Worm (Caenorhabditis elegans) whole organism, L1 larva: ENCODE results near the gene nhr-58.

Experiments used
- C16A3.4 ChIP-seq: fragments of 150-350 bp; optimal IDR thresholded peaks from 2 replicates; lab custom pipeline; 2014; ENCODE audit warnings: missing biosample characterization, missing genetic modification characterization
- Y116A8C.19 ChIP-seq: sonication (generic microtip); optimal IDR thresholded peaks from 2 replicates; lab custom pipeline; 2016; ENCODE audit warnings: missing compliant biosample characterization, missing genetic modification characterization, borderline replicate concordance
- alr-1 ChIP-seq: fragments of 200-800 bp; sonication (Bioruptor generic); optimal IDR thresholded peaks from 2 replicates; lab custom pipeline; 2018; ENCODE audit warnings: borderline replicate concordance, mild to moderate bottlenecking, missing genetic modification characterization, missing compliant biosample characterization
- ama-1 ChIP-seq: fragments of 150-350 bp; optimal IDR thresholded peaks from 2 replicates; lab custom pipeline; 2014
- blmp-1 ChIP-seq: fragments of 150-350 bp; optimal IDR thresholded peaks from 2 replicates; lab custom pipeline; 2014; ENCODE audit warnings: missing biosample characterization, missing genetic modification characterization
- ceh-82 ChIP-seq, 3 experiments: fragments of 150-350 bp in 1 of 3; sonication (generic microtip) in 2 of 3; optimal IDR thresholded peaks; 2 replicates each; lab custom pipeline; 2014 to 2017; ENCODE audit warnings: missing biosample characterization in 3 of 3, missing genetic modification characterization in 3 of 3
- ceh-88 ChIP-seq: fragments of 200-800 bp; sonication (Bioruptor generic); IDR thresholded peaks from 2 replicates; pipeline ENCODE4 v1.3.6; 2022; ENCODE audit warnings: missing genetic modification characterization, missing compliant biosample characterization
- ces-1 ChIP-seq: fragments of 150-350 bp; optimal IDR thresholded peaks from 2 replicates; lab custom pipeline; 2014; ENCODE audit warnings: missing biosample characterization, missing genetic modification reagents, missing genetic modification characterization
- dpl-1 ChIP-seq, 3 experiments: fragments of 150-350 bp in 2 of 3; sonication (generic microtip) in 1 of 3; optimal IDR thresholded peaks; 2 replicates each; lab custom pipeline; 2014 to 2017; ENCODE audit warnings: missing biosample characterization in 3 of 3, missing genetic modification characterization in 3 of 3, missing genetic modification reagents in 3 of 3
- efl-1 ChIP-seq, 4 experiments: fragments of 150-350 bp; optimal IDR thresholded peaks in 3 of 4; peaks in 1 of 4; 1 replicate in 1 of 4; 2 replicates in 3 of 4; lab custom pipeline; 2014; ENCODE audit warnings: missing biosample characterization in 2 of 4, missing genetic modification characterization in 2 of 4, missing genetic modification reagents in 2 of 4
- efl-3 ChIP-seq: fragments of 200-800 bp; sonication (Bioruptor generic); optimal IDR thresholded peaks from 2 replicates; lab custom pipeline; 2018; ENCODE audit warnings: mild to moderate bottlenecking, missing genetic modification characterization, missing compliant biosample characterization
- egl-27 ChIP-seq, 2 experiments: fragments of 150-350 bp in 1 of 2; sonication (generic microtip); optimal IDR thresholded peaks; 3 replicates each; lab custom pipeline; 2017 to 2018; ENCODE audit warnings: missing biosample characterization in 2 of 2, missing genetic modification characterization in 2 of 2, missing genetic modification reagents in 2 of 2
- ets-5 ChIP-seq: fragments of 200-800 bp; sonication (Bioruptor generic); IDR thresholded peaks from 2 replicates; pipeline ENCODE4 v1.3.6; 2022; ENCODE audit warnings: missing genetic modification characterization, missing compliant biosample characterization
- fkh-10 ChIP-seq: sonication (generic microtip); optimal IDR thresholded peaks from 2 replicates; lab custom pipeline; 2017; ENCODE audit warnings: missing biosample characterization, missing genetic modification reagents, missing genetic modification characterization
- fkh-8 ChIP-seq: sonication (generic microtip); optimal IDR thresholded peaks from 2 replicates; lab custom pipeline; 2016; ENCODE audit warnings: mild to moderate bottlenecking, missing genetic modification characterization, missing compliant biosample characterization
- fos-1 ChIP-seq: fragments of 150-350 bp; optimal IDR thresholded peaks from 2 replicates; lab custom pipeline; 2014; ENCODE audit warnings: missing biosample characterization, missing genetic modification characterization
- irx-1 ChIP-seq: sonication (generic microtip); optimal IDR thresholded peaks from 2 replicates; lab custom pipeline; 2016; ENCODE audit warnings: missing genetic modification characterization, missing compliant biosample characterization
- lin-14 ChIP-seq: fragments of 200-800 bp; sonication (Bioruptor generic); optimal IDR thresholded peaks from 2 replicates; lab custom pipeline; 2018; ENCODE audit warnings: mild to moderate bottlenecking, missing genetic modification characterization, moderate library complexity, missing compliant biosample characterization
- mab-9 ChIP-seq: fragments of 200-800 bp; sonication (Bioruptor generic); IDR thresholded peaks from 2 replicates; pipeline ENCODE4 v1.3.6; 2022; ENCODE audit warnings: missing genetic modification reagents, missing genetic modification characterization, missing compliant biosample characterization
- mdl-1 ChIP-seq, 2 experiments: fragments of 150-350 bp; optimal IDR thresholded peaks; 2 replicates each; lab custom pipeline; 2014 to 2017; ENCODE audit warnings: missing biosample characterization in 2 of 2, missing genetic modification characterization in 2 of 2, inconsistent platforms in 1 of 2
- nhr-12 ChIP-seq: sonication (generic microtip); optimal IDR thresholded peaks from 2 replicates; lab custom pipeline; 2017; ENCODE audit warnings: missing biosample characterization, missing genetic modification characterization
- nhr-237 ChIP-seq: fragments of 150-350 bp; optimal IDR thresholded peaks from 2 replicates; lab custom pipeline; 2014; ENCODE audit warnings: missing biosample characterization, missing genetic modification characterization
- nhr-71 ChIP-seq: sonication (generic microtip); optimal IDR thresholded peaks from 2 replicates; lab custom pipeline; 2016; ENCODE audit warnings: mild to moderate bottlenecking, missing genetic modification characterization, moderate library complexity, missing compliant biosample characterization
- nhr-76 ChIP-seq: sonication (generic microtip); optimal IDR thresholded peaks from 2 replicates; lab custom pipeline; 2017; ENCODE audit warnings: missing biosample characterization, missing genetic modification characterization
- nhr-85 ChIP-seq: sonication (generic microtip); peaks from one replicate; lab custom pipeline; 2016; ENCODE audit warnings: missing genetic modification characterization, inconsistent platforms, missing compliant biosample characterization
- nhr-90 ChIP-seq: sonication (generic microtip); optimal IDR thresholded peaks from 2 replicates; lab custom pipeline; 2016; ENCODE audit warnings: mild to moderate bottlenecking, missing genetic modification characterization, missing compliant biosample characterization; ENCODE audit not compliant: poor library complexity
- pqm-1 ChIP-seq: sonication (generic microtip); optimal IDR thresholded peaks from 3 replicates; lab custom pipeline; 2017; ENCODE audit warnings: missing biosample characterization, missing genetic modification characterization
- skn-1 ChIP-seq: fragments of 150-350 bp; optimal IDR thresholded peaks from 2 replicates; lab custom pipeline; 2014; ENCODE audit warnings: missing biosample characterization, missing genetic modification characterization
- snpc-4 ChIP-seq: fragments of 150-350 bp; optimal IDR thresholded peaks from 2 replicates; lab custom pipeline; 2014; ENCODE audit warnings: missing biosample characterization, missing genetic modification characterization
- snu-23 ChIP-seq: sonication (generic microtip); optimal IDR thresholded peaks from 2 replicates; lab custom pipeline; 2016; ENCODE audit warnings: missing genetic modification characterization, missing compliant biosample characterization
- sptf-1 ChIP-seq: fragments of 150-350 bp; optimal IDR thresholded peaks from 2 replicates; lab custom pipeline; 2014; ENCODE audit warnings: missing biosample characterization, missing genetic modification characterization
- tbx-2 ChIP-seq: sonication (generic microtip); optimal IDR thresholded peaks from 2 replicates; lab custom pipeline; 2016; ENCODE audit warnings: missing genetic modification characterization, missing compliant biosample characterization
- unc-130 ChIP-seq: fragments of 150-350 bp; optimal IDR thresholded peaks from 2 replicates; lab custom pipeline; 2017; ENCODE audit warnings: missing biosample characterization, missing genetic modification characterization, inconsistent platforms
- unc-62 ChIP-seq: fragments of 150-350 bp; optimal IDR thresholded peaks from 2 replicates; lab custom pipeline; 2014; ENCODE audit warnings: missing biosample characterization, missing genetic modification reagents, missing genetic modification characterization
- unc-98 ChIP-seq: fragments of 200-800 bp; sonication (Bioruptor generic); IDR thresholded peaks from 2 replicates; pipeline ENCODE4 v1.3.6; 2022; ENCODE audit warnings: missing genetic modification characterization, missing compliant biosample characterization

nhr-58 gene

DNA sequence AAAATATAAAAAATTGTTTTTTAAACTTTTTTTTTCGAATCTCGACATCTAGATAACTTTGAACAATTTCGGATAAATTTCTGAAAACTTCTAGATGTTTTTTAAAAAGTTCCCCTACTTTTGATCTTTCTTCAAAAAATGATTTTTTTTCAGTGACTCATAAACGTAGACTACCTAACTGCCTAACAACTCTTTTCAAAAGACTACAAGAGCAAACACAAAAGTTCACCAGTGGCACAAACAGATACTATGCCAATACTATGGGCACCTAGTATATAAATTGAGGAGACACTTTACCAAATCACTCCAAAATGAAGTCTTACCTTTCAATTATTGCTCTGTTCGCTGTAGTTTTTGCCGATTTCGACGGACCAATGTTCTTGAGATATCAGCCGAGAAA lies 28.3 kb upstream of the nhr-58 start, which contains the start of gene srlf-35:
TSS of gene srlf-35 (plus strand) at position 301 of the 400 bp plus-strand sequence.
- TF ChIP-seq dpl-1 (GFP tag; optimal IDR thresholded peaks at IDR 0.05; lab: Kevin White, UChicago): no peak
- TF ChIP-seq ets-5 (GFP tag; lab: Robert Waterston, UW): no peak
- TF ChIP-seq unc-130 (tag; lab: Kevin White, UChicago): no peak
- no peak for TF ChIP-seq fos-1 (tag; lab: Kevin White, UChicago)
- no peak for TF ChIP-seq egl-27 (tag; optimal IDR thresholded peaks at IDR 0.05; lab: Kevin White, UChicago)
- no peak for TF ChIP-seq blmp-1 (tag; lab: Kevin White, UChicago)
- TF ChIP-seq ceh-88 (GFP tag; lab: Robert Waterston, UW): no peak

DNA sequence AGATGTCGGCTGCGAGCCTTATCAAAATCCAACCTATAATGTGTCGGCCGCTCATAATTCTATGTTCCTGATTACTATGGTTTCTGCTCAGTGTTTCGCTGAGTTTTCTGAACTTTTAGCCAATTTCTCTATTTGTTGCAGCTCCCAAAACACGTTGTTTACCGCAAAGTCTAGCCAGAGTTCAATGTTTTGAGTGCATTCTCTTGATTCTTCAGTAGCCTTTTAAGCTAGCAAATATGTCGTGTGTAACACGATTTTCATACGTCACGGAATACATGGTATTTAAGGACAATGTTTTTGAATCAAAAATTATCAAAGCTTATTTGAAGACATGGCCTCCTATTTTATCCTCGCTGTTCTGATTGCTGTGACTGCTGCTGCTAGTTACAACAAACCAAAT lies 26.9 kb upstream of the nhr-58 start, which contains the start of gene srlf-19:
TSS of gene srlf-19 (plus strand) at position 301 of the 400 bp plus-strand sequence.
- no peak for TF ChIP-seq efl-1 (optimal IDR thresholded peaks at IDR 0.05; lab: Kevin White, UChicago)
- TF ChIP-seq efl-1 (GFP tag; optimal IDR thresholded peaks at IDR 0.05 in 1 of 2; lab: Kevin White, UChicago): no peak
- no peak for TF ChIP-seq skn-1 (tag; lab: Kevin White, UChicago)
- no peak for TF ChIP-seq fos-1 (tag; lab: Kevin White, UChicago)
- TF ChIP-seq fkh-10 (GFP tag; lab: Kevin White, UChicago): no peak
- no peak for TF ChIP-seq nhr-12
- no peak for TF ChIP-seq unc-62
- TF ChIP-seq ceh-88 (GFP tag; lab: Robert Waterston, UW): no peak
- TF ChIP-seq irx-1 (tag; lab: Kevin White, UChicago): no peak
- no peak for TF ChIP-seq C16A3.4
- TF ChIP-seq mdl-1 (tag; optimal IDR thresholded peaks at IDR 0.05; lab: Kevin White, UChicago): no peak

DNA sequence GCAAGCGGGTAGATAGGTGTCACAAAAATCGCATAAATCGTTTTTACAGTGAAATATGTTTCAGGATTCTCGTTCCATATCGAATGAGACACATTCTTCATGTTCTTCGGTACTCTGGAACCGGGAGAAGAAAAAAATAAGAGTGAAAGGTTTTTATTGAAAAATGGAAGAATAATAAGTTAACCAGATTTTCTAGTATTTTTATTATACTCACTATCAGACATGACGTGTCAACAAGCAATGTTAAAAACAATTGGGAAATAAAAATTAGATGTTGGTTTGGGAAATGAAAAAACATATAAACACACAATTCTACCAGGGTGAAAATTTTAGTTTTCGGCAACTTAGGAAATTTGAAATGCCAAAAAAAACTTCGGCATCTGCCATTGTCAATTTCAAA lies 19.6 kb upstream of the nhr-58 start, which contains the start of gene srh-37:
TSS of gene srh-37 (minus strand) at position 101 of the 400 bp plus-strand sequence.
- TF ChIP-seq Y116A8C.19 (tag; lab: Kevin White, UChicago) (no peak), ets-5 (GFP tag; lab: Robert Waterston, UW) (no peak), ceh-82 (tag; optimal IDR thresholded peaks at IDR 0.05; lab: Kevin White, UChicago) (no peak), skn-1 (tag; lab: Kevin White, UChicago) (no peak), nhr-90 (tag; lab: Kevin White, UChicago) (no peak), alr-1 (tag; lab: Kevin White, UChicago) (no peak), unc-98 (GFP tag; lab: Robert Waterston, UW) (no peak)

DNA sequence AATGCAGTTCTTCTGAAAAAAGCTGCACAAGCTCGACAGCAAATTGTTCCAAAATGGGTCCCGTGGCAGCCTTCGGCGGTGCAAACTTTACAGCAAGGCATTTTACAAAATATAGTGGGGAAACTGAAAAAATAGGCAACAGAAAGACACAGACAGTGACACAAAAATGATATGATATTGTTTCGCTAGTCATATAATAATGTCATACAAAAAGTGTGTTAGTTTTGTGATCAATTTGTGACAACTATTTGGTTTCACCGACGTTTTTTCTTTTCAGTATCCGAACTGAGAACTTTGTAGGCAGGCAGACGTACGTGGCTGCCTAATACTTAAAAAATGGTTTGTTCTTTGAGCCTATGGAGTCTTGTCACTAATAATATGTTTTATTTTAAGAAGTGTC lies 12.6 kb upstream of the nhr-58 start, which contains the start of gene nhr-210:
TSS of gene nhr-210 (minus strand) at position 101 of the 400 bp plus-strand sequence.
- TF ChIP-seq lin-14 (no peak), efl-1 (optimal IDR thresholded peaks at IDR 0.05; lab: Kevin White, UChicago) (no peak), efl-1 (GFP tag; optimal IDR thresholded peaks at IDR 0.05 in 1 of 2; lab: Kevin White, UChicago) (peak in 1 of 2 experiments; percentile 36), mab-9 (GFP tag; lab: Robert Waterston, UW) (no peak), snpc-4 (tag; lab: Kevin White, UChicago) (no peak), nhr-85 (tag; lab: Kevin White, UChicago) (peak; percentile 25)

DNA sequence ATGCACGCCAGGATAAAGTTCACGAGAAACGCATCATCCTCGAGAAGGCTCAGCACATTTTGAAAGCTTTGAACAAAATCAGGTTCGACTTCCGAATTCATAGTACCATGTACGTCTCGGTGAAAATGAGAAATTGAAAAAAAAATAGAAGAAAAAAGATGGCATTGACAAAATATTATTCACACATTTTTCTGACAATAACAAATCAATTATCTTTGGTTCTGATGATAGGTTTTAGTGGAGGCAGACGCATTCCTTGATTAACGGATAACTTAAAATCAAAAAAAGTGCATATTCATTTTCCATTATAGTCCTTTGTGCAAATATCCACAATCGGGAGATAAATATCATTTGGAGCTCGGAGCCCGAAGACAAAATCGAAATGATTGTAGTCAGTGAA lies 10.5 kb upstream of the nhr-58 start, which contains the start of gene srw-107:
TSS of gene srw-107 (minus strand) at position 101 of the 400 bp plus-strand sequence.
- no peak for TF ChIP-seq alr-1 (tag; lab: Kevin White, UChicago)
- TF ChIP-seq nhr-71 (tag; lab: Kevin White, UChicago): no peak
- TF ChIP-seq efl-1 (optimal IDR thresholded peaks at IDR 0.05; lab: Kevin White, UChicago): no peak
- no peak for TF ChIP-seq efl-1 (GFP tag; optimal IDR thresholded peaks at IDR 0.05 in 1 of 2; lab: Kevin White, UChicago)
- no peak for TF ChIP-seq Y116A8C.19 (tag; lab: Kevin White, UChicago)
- no peak for TF ChIP-seq efl-3 (GFP tag; lab: Kevin White, UChicago)
- TF ChIP-seq sptf-1 (tag; lab: Kevin White, UChicago): no peak
- TF ChIP-seq ces-1 (GFP tag; lab: Kevin White, UChicago): no peak
- no peak for TF ChIP-seq tbx-2 (tag; lab: Kevin White, UChicago)
- TF ChIP-seq snu-23 (GFP tag; lab: Kevin White, UChicago): no peak
- TF ChIP-seq fkh-8 (tag; lab: Kevin White, UChicago): no peak
- no peak for TF ChIP-seq ama-1 (lab: Kevin White, UChicago)
- no peak for TF ChIP-seq nhr-76
- TF ChIP-seq nhr-12: no peak
- no peak for TF ChIP-seq unc-98 (GFP tag; lab: Robert Waterston, UW)
- no peak for TF ChIP-seq pqm-1 (tag; lab: Kevin White, UChicago)
- no peak for TF ChIP-seq nhr-237 (tag; lab: Kevin White, UChicago)
- TF ChIP-seq, all 84 proteins: peak for 0
